Worm (Caenorhabditis elegans): ENCODE data around the gene thoc-5.

The thoc-5 gene

ce11 chrIII:5305725-5306124, 43.5 kb downstream of the thoc-5 start (continued):
- TF ChIP-seq ceh-82 (tag; optimal IDR thresholded peaks at IDR 0.05) (peak; percentile 40 to 63 (median 62)), unc-130 (tag; optimal IDR thresholded peaks at IDR 0.05) (peak; percentile 56), lin-15B (tag; optimal IDR thresholded peaks at IDR 0.05) (no peak), hlh-17 (GFP tag; optimal IDR thresholded peaks at IDR 0.05; ENCODE audit: borderline replicate concordance) (no peak)

- no peak for TF ChIP-seq hpl-2 (GFP tag; optimal IDR thresholded peaks at IDR 0.05)
- TF ChIP-seq pax-3 (tag; optimal IDR thresholded peaks at IDR 0.05), result no peak
- no peak for TF ChIP-seq mep-1 (tag; optimal IDR thresholded peaks at IDR 0.05)
- no peak for TF ChIP-seq nhr-71 (tag; optimal IDR thresholded peaks at IDR 0.05)
- TF ChIP-seq elt-3 (tag; optimal IDR thresholded peaks at IDR 0.05), result no peak
- TF ChIP-seq zag-1 (tag; optimal IDR thresholded peaks at IDR 0.05), result no peak
- no peak for TF ChIP-seq tbx-2 (tag; optimal IDR thresholded peaks at IDR 0.05)
- no peak for TF ChIP-seq sox-4 (tag; optimal IDR thresholded peaks at IDR 0.05)
- no peak for TF ChIP-seq grh-1 (GFP tag; IDR thresholded peaks at IDR 0.05)
Measured at ce11 chrIII:5304044-5304443, 45.2 kb downstream of the thoc-5 start.

DNA sequence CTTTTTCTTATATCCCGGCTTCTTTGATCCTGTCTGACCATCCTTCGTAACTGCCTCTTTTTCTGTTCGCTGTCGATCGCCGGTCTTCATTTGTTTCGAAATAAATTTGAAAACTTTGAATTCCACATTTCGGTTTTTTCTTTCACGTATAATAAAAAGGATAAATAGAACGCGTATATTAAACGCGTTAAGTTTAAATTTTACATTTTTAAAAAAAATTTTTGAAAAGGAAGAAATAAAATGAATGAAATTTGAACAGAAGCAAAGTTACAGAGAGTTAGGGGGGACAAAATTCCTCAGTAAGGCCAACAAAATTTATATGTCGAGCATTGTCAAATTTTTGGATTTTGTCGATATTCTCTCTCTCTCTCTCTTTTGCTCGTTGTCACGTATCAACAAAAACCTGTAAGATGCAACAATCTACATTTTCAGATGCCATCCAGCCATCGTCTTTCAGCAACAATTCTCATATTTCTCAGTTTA, 47.4 kb downstream of the thoc-5 start, which contains the start of the genes T15B12.2 and F52C9.5:
T15B12.2 (minus strand) TSS at position 101 of the 483 bp plus-strand sequence.
F52C9.5 (plus strand) TSS at position 433 of the 483 bp plus-strand sequence.
- no peak for TF ChIP-seq ztf-11 (tag; optimal IDR thresholded peaks at IDR 0.05)
- no peak for TF ChIP-seq fkh-4 (tag; optimal IDR thresholded peaks at IDR 0.05; ENCODE audit: borderline replicate concordance)
- no peak for TF ChIP-seq nhr-20 (tag; optimal IDR thresholded peaks at IDR 0.05)
- no peak for TF ChIP-seq snu-23 (GFP tag; optimal IDR thresholded peaks at IDR 0.05)
- TF ChIP-seq zip-4 (GFP tag; optimal IDR thresholded peaks at IDR 0.05), result no peak
- TF ChIP-seq dsc-1 (tag; optimal IDR thresholded peaks at IDR 0.05), result no peak
- no peak for TF ChIP-seq ceh-90 (tag; optimal IDR thresholded peaks at IDR 0.05)
- TF ChIP-seq nhr-84 (tag; optimal IDR thresholded peaks at IDR 0.05), result no peak
- no peak for TF ChIP-seq fkh-8 (tag; optimal IDR thresholded peaks at IDR 0.05)

Measured in whole organism, L1 larva.